Worm (Caenorhabditis elegans) whole organism, young adult: ENCODE measurements around the gene sdhd-1.

Experiments
- K12H6.12 ChIP-seq: fragments of 200-800 bp; sonication (Bioruptor generic); optimal IDR thresholded peaks from 2 replicates; lab custom pipeline; 2018; ENCODE audit warnings: mild to moderate bottlenecking, missing genetic modification characterization, missing compliant biosample characterization
- efl-1 ChIP-seq: fragments of 150-350 bp; optimal IDR thresholded peaks from 2 replicates; lab custom pipeline; 2014; ENCODE audit warnings: missing biosample characterization, missing genetic modification reagents, missing genetic modification characterization
- lin-54 ChIP-seq: fragments of 200-800 bp; sonication (Bioruptor generic); optimal IDR thresholded peaks from 2 replicates; lab custom pipeline; 2018; ENCODE audit warnings: mild to moderate bottlenecking, missing genetic modification characterization, missing compliant biosample characterization
- nhr-27 ChIP-seq: fragments of 200-800 bp; sonication (Bioruptor generic); optimal IDR thresholded peaks from 2 replicates; lab custom pipeline; 2018; ENCODE audit warnings: mild to moderate bottlenecking, missing genetic modification characterization, moderate library complexity, missing compliant biosample characterization

DNA sequence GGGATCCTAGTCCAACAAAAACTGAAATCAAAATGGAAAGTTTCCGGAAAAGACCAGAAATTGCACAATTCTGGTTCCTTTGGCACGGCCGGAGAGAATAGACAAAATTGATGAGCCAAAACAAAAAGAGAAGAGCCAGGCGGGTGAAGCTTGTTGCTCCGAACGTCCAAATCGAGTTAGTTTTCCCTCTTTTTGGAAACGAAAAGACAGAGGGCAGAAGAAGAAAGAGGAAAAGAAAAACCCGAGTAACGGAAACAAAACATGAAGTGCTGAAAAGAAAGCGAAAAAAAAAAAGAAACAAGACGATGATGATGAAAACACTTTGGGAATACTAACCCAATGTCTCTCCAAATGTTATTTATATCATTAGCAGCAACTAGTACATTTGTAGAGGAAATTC, 41.9 kb upstream of the sdhd-1 start:
- TF ChIP-seq efl-1 (GFP tag; lab: Kevin White, UChicago) (no peak), K12H6.12 (tag; lab: Kevin White, UChicago) (no peak), nhr-27 (no peak), lin-54 (GFP tag; lab: Kevin White, UChicago) (no peak)
